Worm (Caenorhabditis elegans): ENCODE measurements around the gene F36G3.2.

DNA sequence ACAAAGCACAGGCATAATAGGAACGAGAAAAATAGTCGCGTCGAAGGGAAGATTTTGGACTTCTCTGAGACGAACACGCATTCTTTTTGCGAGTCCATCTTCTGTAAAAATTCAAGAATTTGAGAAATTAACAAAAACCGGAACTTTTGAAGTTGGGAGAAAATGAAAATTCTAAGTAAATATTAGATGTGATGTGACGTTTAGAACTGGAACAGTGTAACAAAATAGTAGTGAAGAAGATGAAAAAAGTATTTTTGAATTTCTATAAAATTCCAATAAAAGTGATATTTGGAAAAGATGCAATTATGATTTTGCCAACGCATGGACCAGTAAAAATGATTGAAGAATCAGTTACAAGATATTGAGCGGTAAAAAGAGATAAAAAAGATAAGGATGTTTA, 29.3 kb downstream of the F36G3.2 start, which contains the start of gene slc-17.9:
- TF ChIP-seq him-1 (tag; optimal IDR thresholded peaks at IDR 0.05): no peak
- no peak for TF ChIP-seq W03F9.2 (tag; optimal IDR thresholded peaks at IDR 0.05)
- TF ChIP-seq dao-5 (tag; optimal IDR thresholded peaks at IDR 0.05): no peak

Data from whole organism, L4/young adult.